Fruit fly (Drosophila melanogaster): ENCODE measurements around the gene Ube4A.

DNA sequence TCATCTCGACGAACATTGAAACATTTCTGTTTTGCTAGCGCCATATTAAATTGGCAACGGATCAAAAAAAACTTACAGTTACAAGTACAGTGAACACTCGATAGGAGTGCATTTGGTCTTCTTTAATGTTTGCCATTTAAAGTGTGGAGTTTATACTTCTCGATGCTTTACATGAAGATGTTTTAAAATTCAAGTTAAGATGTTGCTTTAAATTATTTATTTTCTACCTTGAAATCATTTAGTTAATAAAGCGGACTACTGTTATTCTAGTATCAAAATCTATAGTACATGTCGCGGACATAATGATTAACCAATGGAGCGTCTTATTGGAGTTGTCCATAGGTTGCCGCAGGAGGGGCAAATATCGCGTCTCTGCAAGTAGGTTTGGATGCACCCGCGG lies 18.2 kb downstream of the Ube4A start, which contains the start of gene cort:
- TF ChIP-seq Hr78 (GFP tag; optimal IDR thresholded peaks at IDR 0.05) (no peak), fru (GFP tag; optimal IDR thresholded peaks at IDR 0.05) (no peak), Dif (GFP tag; optimal IDR thresholded peaks at IDR 0.05; ENCODE audit: partially characterized antibody) (no peak), pan (optimal IDR thresholded peaks at IDR 0.05) (no peak), Myc (optimal IDR thresholded peaks at IDR 0.05) (no peak), brk (GFP tag; optimal IDR thresholded peaks at IDR 0.05) (no peak), lola (GFP tag; optimal IDR thresholded peaks at IDR 0.05) (no peak), sv (GFP tag; optimal IDR thresholded peaks at IDR 0.05) (no peak), rgr (GFP tag; optimal IDR thresholded peaks at IDR 0.05) (no peak), Hnf4 (GFP tag; optimal IDR thresholded peaks at IDR 0.05) (no peak)

Measured in whole organism, wandering third instar larva.